Fruit fly (Drosophila melanogaster): ENCODE data around the gene Acbp2.

dm6 chr3L:7153634-7154033 is 22.0 kb downstream of the Acbp2 start:
- TF ChIP-seq CG8478 (optimal IDR thresholded peaks at IDR 0.05) (no peak), CTCF (optimal IDR thresholded peaks at IDR 0.05) (no peak)
